Fruit fly (Drosophila melanogaster) whole organism, embryonic: ENCODE measurements around the gene Rpn12.

Source experiments
- CG10959 ChIP-seq: fragments of 200-800 bp; sonication (Bioruptor generic); IDR thresholded peaks from 2 replicates; pipeline ENCODE4 v1.3.6; 2022; ENCODE audit warnings: missing biosample characterization, missing genetic modification characterization
- CG11504 ChIP-seq: fragments of 200-800 bp; sonication (Bioruptor generic); optimal IDR thresholded peaks from 3 replicates; lab custom pipeline; 2019; ENCODE audit warnings: missing biosample characterization, mild to moderate bottlenecking, missing genetic modification characterization, moderate library complexity
- CG12155 ChIP-seq: fragments of 200-800 bp; sonication (Bioruptor generic); optimal IDR thresholded peaks from 3 replicates; lab custom pipeline; 2016; ENCODE audit warnings: missing biosample characterization, missing genetic modification characterization
- CG12391 ChIP-seq: fragments of 200-800 bp; sonication (Bioruptor generic); optimal IDR thresholded peaks from 3 replicates; lab custom pipeline; 2018; ENCODE audit warnings: missing biosample characterization, mild to moderate bottlenecking, missing genetic modification characterization, moderate library complexity
- CG12659 ChIP-seq: fragments of 200-800 bp; sonication (Bioruptor generic); optimal IDR thresholded peaks from 3 replicates; lab custom pipeline; 2017; ENCODE audit warnings: mild to moderate bottlenecking, missing biosample characterization, missing genetic modification reagents, missing genetic modification characterization
- CG13624 ChIP-seq: fragments of 200-800 bp; sonication (Bioruptor generic); optimal IDR thresholded peaks from 2 replicates; lab custom pipeline; 2016; ENCODE audit warnings: missing biosample characterization, missing genetic modification characterization
- CG14710 ChIP-seq: fragments of 200-800 bp; sonication (Bioruptor generic); optimal IDR thresholded peaks from 3 replicates; lab custom pipeline; 2019; ENCODE audit warnings: missing biosample characterization, mild to moderate bottlenecking, missing genetic modification characterization, moderate library complexity
- CG14860 ChIP-seq: fragments of 200-800 bp; sonication (Bioruptor generic); IDR thresholded peaks from 3 replicates; pipeline ENCODE4 v1.3.6; 2022; ENCODE audit warnings: missing biosample characterization, missing genetic modification characterization; ENCODE audit not compliant: partially characterized antibody
- CG15696 ChIP-seq: fragments of 200-800 bp; sonication (Bioruptor generic); optimal IDR thresholded peaks from 2 replicates; lab custom pipeline; 2019; ENCODE audit warnings: missing biosample characterization, mild to moderate bottlenecking, missing genetic modification characterization, moderate library complexity
- CG1603 ChIP-seq: fragments of 200-800 bp; sonication (Bioruptor generic); optimal IDR thresholded peaks from 2 replicates; lab custom pipeline; 2019; ENCODE audit warnings: missing biosample characterization, mild to moderate bottlenecking, missing genetic modification characterization, moderate library complexity
- CG17359 ChIP-seq: fragments of 200-800 bp; sonication (Bioruptor generic); optimal IDR thresholded peaks from 3 replicates; lab custom pipeline; 2018; ENCODE audit warnings: missing biosample characterization, mild to moderate bottlenecking, missing genetic modification characterization, moderate library complexity
- CG1792 ChIP-seq: fragments of 200-800 bp; sonication (Bioruptor generic); optimal IDR thresholded peaks from 2 replicates; lab custom pipeline; 2016; ENCODE audit warnings: missing biosample characterization, missing genetic modification characterization
- CG2120 ChIP-seq: fragments of 200-800 bp; sonication (Bioruptor generic); optimal IDR thresholded peaks from 3 replicates; lab custom pipeline; 2016; ENCODE audit warnings: missing biosample characterization, missing genetic modification characterization
- CG2129 ChIP-seq: fragments of 200-800 bp; sonication (Bioruptor generic); IDR thresholded peaks from 2 replicates; pipeline ENCODE4 v1.3.6; 2022; ENCODE audit warnings: missing biosample characterization, missing genetic modification characterization; ENCODE audit not compliant: partially characterized antibody
- CG30020 ChIP-seq: fragments of 200-800 bp; optimal IDR thresholded peaks from 2 replicates; lab custom pipeline; 2019; ENCODE audit warnings: missing biosample characterization, mild to moderate bottlenecking, missing genetic modification characterization, moderate library complexity
- CG32532 ChIP-seq: fragments of 200-800 bp; sonication (Bioruptor generic); IDR thresholded peaks from 2 replicates; pipeline ENCODE4 v1.3.6; 2022; ENCODE audit warnings: missing biosample characterization, missing genetic modification characterization
- CG6654 ChIP-seq: fragments of 200-800 bp; sonication (Bioruptor generic); optimal IDR thresholded peaks from 2 replicates; lab custom pipeline; 2017; ENCODE audit warnings: missing biosample characterization, mild to moderate bottlenecking, missing genetic modification characterization
- CG6683 ChIP-seq: fragments of 200-800 bp; sonication (Bioruptor generic); optimal IDR thresholded peaks from 2 replicates; lab custom pipeline; 2017; ENCODE audit warnings: missing biosample characterization, mild to moderate bottlenecking, missing genetic modification characterization, missing genetic modification reagents
- CG7556 ChIP-seq: fragments of 200-800 bp; sonication (Bioruptor generic); optimal IDR thresholded peaks from 2 replicates; lab custom pipeline; 2017; ENCODE audit warnings: missing biosample characterization, mild to moderate bottlenecking, missing genetic modification characterization
- CG7963 ChIP-seq: fragments of 200-800 bp; sonication (Bioruptor generic); IDR thresholded peaks from 3 replicates; pipeline ENCODE4 v1.3.6; 2022; ENCODE audit warnings: missing biosample characterization, missing genetic modification characterization; ENCODE audit not compliant: partially characterized antibody
- CG8290 ChIP-seq, 3 experiments: fragments of 200-800 bp; sonication (Bioruptor generic); optimal IDR thresholded peaks; 2 replicates each; lab custom pipeline; 2016 to 2019; ENCODE audit warnings: missing biosample characterization in 3 of 3, missing genetic modification characterization in 3 of 3, mild to moderate bottlenecking in 2 of 3, moderate library complexity in 1 of 3
- CG9437 ChIP-seq: fragments of 200-800 bp; sonication (Bioruptor generic); optimal IDR thresholded peaks from 2 replicates; lab custom pipeline; 2018; ENCODE audit warnings: missing biosample characterization, mild to moderate bottlenecking, missing genetic modification characterization
- Fer1 ChIP-seq: fragments of 200-800 bp; sonication (Bioruptor generic); optimal IDR thresholded peaks from 2 replicates; lab custom pipeline; 2017; ENCODE audit warnings: missing biosample characterization, mild to moderate bottlenecking, missing genetic modification characterization
- Fer2 ChIP-seq: fragments of 200-800 bp; sonication (Bioruptor generic); optimal IDR thresholded peaks from 2 replicates; lab custom pipeline; 2018; ENCODE audit warnings: missing biosample characterization, mild to moderate bottlenecking, missing genetic modification characterization, moderate library complexity
- HLH3B ChIP-seq: fragments of 200-800 bp; sonication (Bioruptor generic); IDR thresholded peaks from 2 replicates; pipeline ENCODE4 v1.3.6; 2022; ENCODE audit warnings: missing biosample characterization, missing genetic modification characterization
- Hmr ChIP-seq: fragments of 200-800 bp; sonication (Bioruptor generic); optimal IDR thresholded peaks from 3 replicates; lab custom pipeline; 2017; ENCODE audit warnings: mild to moderate bottlenecking, missing biosample characterization, missing genetic modification reagents, missing genetic modification characterization
- Lim3 ChIP-seq: fragments of 200-800 bp; sonication (Bioruptor generic); IDR thresholded peaks from 2 replicates; pipeline ENCODE4 v1.3.6; 2022; ENCODE audit warnings: missing biosample characterization, missing genetic modification characterization
- MBD-R2 ChIP-seq: fragments of 200-800 bp; sonication (Bioruptor generic); IDR thresholded peaks from 2 replicates; pipeline ENCODE4 v1.3.6; 2022; ENCODE audit warnings: missing biosample characterization, missing genetic modification characterization
- Mad ChIP-seq: fragments of 200-800 bp; sonication (Bioruptor generic); optimal IDR thresholded peaks from 2 replicates; lab custom pipeline; 2016; ENCODE audit warnings: missing biosample characterization, missing genetic modification characterization
- Meics ChIP-seq: fragments of 200-800 bp; sonication (Bioruptor generic); optimal IDR thresholded peaks from 2 replicates; lab custom pipeline; 2017; ENCODE audit warnings: missing biosample characterization, mild to moderate bottlenecking, missing genetic modification characterization
- NfI ChIP-seq: fragments of 200-800 bp; sonication (Bioruptor generic); optimal IDR thresholded peaks from 3 replicates; lab custom pipeline; 2018; ENCODE audit warnings: missing biosample characterization, mild to moderate bottlenecking, missing genetic modification characterization, moderate library complexity
- Oli ChIP-seq: fragments of 200-800 bp; sonication (Bioruptor generic); optimal IDR thresholded peaks from 2 replicates; lab custom pipeline; 2018; ENCODE audit warnings: missing biosample characterization, mild to moderate bottlenecking, missing genetic modification characterization, moderate library complexity
- Pdp1 ChIP-seq, 2 experiments: fragments of 200-800 bp; sonication (Bioruptor generic); optimal IDR thresholded peaks; 3 replicates each; lab custom pipeline; 2016; ENCODE audit warnings: missing biosample characterization in 2 of 2, missing genetic modification characterization in 2 of 2, mild to moderate bottlenecking in 1 of 2, moderate library complexity in 1 of 2
- Sox100B ChIP-seq: fragments of 200-800 bp; sonication (Bioruptor generic); optimal IDR thresholded peaks from 3 replicates; lab custom pipeline; 2018; ENCODE audit warnings: missing biosample characterization, mild to moderate bottlenecking, missing genetic modification characterization
- ase ChIP-seq: fragments of 200-800 bp; sonication (Bioruptor generic); IDR thresholded peaks from 3 replicates; pipeline ENCODE4 v1.3.6; 2022; ENCODE audit warnings: missing biosample characterization, missing genetic modification characterization
- bsh ChIP-seq, 2 experiments: fragments of 200-800 bp; sonication (Bioruptor generic); optimal IDR thresholded peaks; 2 replicates each; lab custom pipeline; 2017 to 2018; ENCODE audit warnings: mild to moderate bottlenecking in 2 of 2, missing biosample characterization in 2 of 2, missing genetic modification characterization in 2 of 2, moderate library complexity in 1 of 2
- ci ChIP-seq: fragments of 200-800 bp; sonication (Bioruptor generic); IDR thresholded peaks from 3 replicates; pipeline ENCODE4 v1.3.6; 2022; ENCODE audit warnings: missing biosample characterization, missing genetic modification characterization
- corto ChIP-seq: fragments of 200-800 bp; sonication (Bioruptor generic); optimal IDR thresholded peaks from 2 replicates; lab custom pipeline; 2016; ENCODE audit warnings: missing biosample characterization, mild to moderate bottlenecking, missing genetic modification characterization, moderate library complexity
- exex ChIP-seq: fragments of 200-800 bp; sonication (Bioruptor generic); optimal IDR thresholded peaks from 4 replicates; lab custom pipeline; 2018; ENCODE audit warnings: missing biosample characterization, mild to moderate bottlenecking, missing genetic modification characterization, moderate library complexity
- ind ChIP-seq: fragments of 200-800 bp; sonication (Bioruptor generic); optimal IDR thresholded peaks from 3 replicates; lab custom pipeline; 2016; ENCODE audit warnings: missing biosample characterization, missing genetic modification characterization
- lmd ChIP-seq: fragments of 200-800 bp; sonication (Bioruptor generic); IDR thresholded peaks from 2 replicates; pipeline ENCODE4 v1.3.6; 2022; ENCODE audit warnings: missing biosample characterization, missing genetic modification characterization
- nau ChIP-seq: fragments of 200-800 bp; sonication (Bioruptor generic); optimal IDR thresholded peaks from 3 replicates; lab custom pipeline; 2017; ENCODE audit warnings: missing biosample characterization, mild to moderate bottlenecking, missing genetic modification characterization, missing genetic modification reagents
- nerfin-2 ChIP-seq: fragments of 200-800 bp; sonication (Bioruptor generic); IDR thresholded peaks from 2 replicates; pipeline ENCODE4 v1.3.6; 2022; ENCODE audit warnings: missing biosample characterization, missing genetic modification characterization; ENCODE audit not compliant: partially characterized antibody
- sens-2 ChIP-seq: fragments of 200-800 bp; sonication (Bioruptor generic); IDR thresholded peaks from 2 replicates; pipeline ENCODE4 v1.3.6; 2022; ENCODE audit warnings: missing biosample characterization, missing genetic modification characterization
- tin ChIP-seq: fragments of 200-800 bp; sonication (Bioruptor generic); optimal IDR thresholded peaks from 3 replicates; lab custom pipeline; 2016; ENCODE audit warnings: missing biosample characterization, missing genetic modification characterization
- trem ChIP-seq: fragments of 200-800 bp; optimal IDR thresholded peaks from 3 replicates; lab custom pipeline; 2019; ENCODE audit warnings: missing biosample characterization, mild to moderate bottlenecking, missing genetic modification characterization, moderate library complexity
- unpg ChIP-seq: fragments of 200-800 bp; sonication (Bioruptor generic); optimal IDR thresholded peaks from 3 replicates; lab custom pipeline; 2018; ENCODE audit warnings: missing biosample characterization, mild to moderate bottlenecking, missing genetic modification characterization, moderate library complexity
- zfh1 ChIP-seq: fragments of 200-800 bp; sonication (Bioruptor generic); IDR thresholded peaks from 3 replicates; pipeline ENCODE4 v1.3.6; 2022; ENCODE audit warnings: missing biosample characterization, missing genetic modification characterization

The Rpn12 gene

DNA sequence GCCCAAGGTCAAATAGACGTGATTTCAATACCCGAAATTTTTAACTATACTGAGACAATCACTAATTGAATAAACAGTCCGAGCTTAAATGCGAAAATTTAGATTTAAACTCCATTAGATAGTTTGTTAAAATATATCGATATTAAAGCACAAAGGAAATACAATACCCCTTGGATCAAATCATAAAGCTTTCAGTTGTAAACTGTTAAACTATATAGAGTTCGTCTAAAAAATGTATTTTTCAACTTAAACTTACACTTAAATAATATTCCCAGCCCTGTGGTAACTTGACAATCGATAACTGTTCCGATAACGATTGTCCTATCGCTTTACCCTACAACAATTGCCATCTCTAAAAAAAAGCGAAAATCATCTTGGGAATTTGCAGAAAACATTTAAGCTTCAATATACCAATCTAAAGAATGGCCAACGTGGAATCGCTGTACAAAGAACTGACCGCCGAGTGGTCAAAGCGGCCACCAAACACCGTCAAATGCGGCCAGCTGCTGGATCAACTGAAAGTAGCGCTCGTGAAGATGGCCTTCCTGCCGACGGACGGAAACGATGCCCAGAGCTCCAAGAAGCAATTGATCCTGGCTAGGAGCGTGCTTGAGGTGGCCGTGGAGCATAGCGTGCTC lies at the start of gene Rpn12 (continued):
- TF ChIP-seq lmd (GFP tag; lab: Robert Waterston, UW): no peak
- TF ChIP-seq CG17359: peak; percentile 14
- TF ChIP-seq unpg: peak; percentile 20
- TF ChIP-seq CG2120 (GFP tag; lab: Kevin White, UChicago): peak; percentile 65
- peak; percentile 57 for TF ChIP-seq CG12391
- TF ChIP-seq ind: peak; percentile 37
- TF ChIP-seq CG7556 (GFP tag; lab: Kevin White, UChicago): peak; percentile 3
- TF ChIP-seq ase (GFP tag; lab: Robert Waterston, UW): no peak
- TF ChIP-seq CG10959 (GFP tag; lab: Robert Waterston, UW): no peak
- TF ChIP-seq NfI (GFP tag; lab: Kevin White, UChicago): peak; percentile 37
- no peak for TF ChIP-seq nau (GFP tag; lab: Kevin White, UChicago)
- no peak for TF ChIP-seq CG6654
- TF ChIP-seq MBD-R2 (GFP tag; lab: Robert Waterston, UW): peak; percentile 69
- TF ChIP-seq sens-2: no peak
- TF ChIP-seq Meics (GFP tag; lab: Kevin White, UChicago): peak; percentile 26
- peak; percentile 56 for TF ChIP-seq Fer1
- TF ChIP-seq CG12155: peak; percentile 22
- peak; percentile 26; the same call in 1 of the 2 replicates for TF ChIP-seq CG32532 (GFP tag; lab: Robert Waterston, UW)
- TF ChIP-seq Lim3: no peak
- peak; percentile 9 to 26 for TF ChIP-seq Pdp1 (GFP tag; optimal IDR thresholded peaks at IDR 0.05; lab: Kevin White, UChicago)
- peak; percentile 64 for TF ChIP-seq trem (tag; lab: Kevin White, UChicago)
- TF ChIP-seq zfh1 (GFP tag; lab: Robert Waterston, UW): no peak
- no peak for TF ChIP-seq ci (GFP tag; lab: Robert Waterston, UW)
- TF ChIP-seq CG8290 (GFP tag; optimal IDR thresholded peaks at IDR 0.05; lab: Kevin White, UChicago): peak; percentile 28
- peak in 1 of 2 experiments; percentile 52 for TF ChIP-seq CG8290 (tag; optimal IDR thresholded peaks at IDR 0.05; lab: Kevin White, UChicago)
- peak; percentile 37 for TF ChIP-seq CG30020
- TF ChIP-seq CG14860 (GFP tag; lab: Robert Waterston, UW): peak; percentile 67
- TF ChIP-seq HLH3B (GFP tag; lab: Robert Waterston, UW): no peak
- TF ChIP-seq nerfin-2 (GFP tag; lab: Robert Waterston, UW): peak; percentile 78
- no peak for TF ChIP-seq CG6683
- no peak for TF ChIP-seq Sox100B (GFP tag; lab: Kevin White, UChicago)
- peak; percentile 5 for TF ChIP-seq tin (GFP tag; lab: Kevin White, UChicago)
- peak in 1 of 2 experiments; percentile 1 for TF ChIP-seq bsh (GFP tag; optimal IDR thresholded peaks at IDR 0.05; lab: Kevin White, UChicago)
- no peak for TF ChIP-seq exex
- peak; percentile 72; the same call in 1 of the 2 replicates for TF ChIP-seq CG2129 (GFP tag; lab: Robert Waterston, UW)
- TF ChIP-seq CG1792 (GFP tag; lab: Kevin White, UChicago): peak; percentile 37
- TF ChIP-seq CG13624 (GFP tag; lab: Kevin White, UChicago): peak; percentile 43
- TF ChIP-seq CG11504 (tag; lab: Kevin White, UChicago): no peak
- peak; percentile 5 for TF ChIP-seq Fer2 (tag; lab: Kevin White, UChicago)
- no peak for TF ChIP-seq Oli (tag; lab: Kevin White, UChicago)
- no peak for TF ChIP-seq Mad
- peak; percentile 50 for TF ChIP-seq CG1603 (tag; lab: Kevin White, UChicago)
- peak; percentile 43 for TF ChIP-seq CG12659
- no peak for TF ChIP-seq CG15696 (tag; lab: Kevin White, UChicago)
- TF ChIP-seq CG9437 (GFP tag; lab: Kevin White, UChicago): no peak
- peak; percentile 74; the same call in 2 of the 3 replicates for TF ChIP-seq CG7963
- peak; percentile 8 for TF ChIP-seq Hmr
- no peak for TF ChIP-seq corto (GFP tag; lab: Kevin White, UChicago)
- peak; percentile 38 for TF ChIP-seq CG14710 (tag; lab: Kevin White, UChicago)
